Fruit fly (Drosophila melanogaster) whole organism, embryonic: ENCODE data around the gene CG34179.

ENCODE experiments used
- BEAF-32 ChIP-seq: fragments of 200-800 bp; sonication (Bioruptor generic); optimal IDR thresholded peaks from 3 replicates; lab custom pipeline; 2017; ENCODE audit warnings: missing biosample characterization, missing genetic modification characterization, mild to moderate bottlenecking, moderate library complexity, missing genetic modification reagents
- C15 ChIP-seq: fragments of 200-800 bp; sonication (Bioruptor generic); IDR thresholded peaks from 3 replicates; pipeline ENCODE4 v1.3.6; 2022; ENCODE audit warnings: missing biosample characterization, missing genetic modification characterization
- CG10209 ChIP-seq: fragments of 200-800 bp; sonication (Bioruptor generic); optimal IDR thresholded peaks from 3 replicates; lab custom pipeline; 2017; ENCODE audit warnings: missing biosample characterization, mild to moderate bottlenecking, missing genetic modification characterization, missing genetic modification reagents
- CG11504 ChIP-seq: fragments of 200-800 bp; sonication (Bioruptor generic); optimal IDR thresholded peaks from 3 replicates; lab custom pipeline; 2019; ENCODE audit warnings: missing biosample characterization, mild to moderate bottlenecking, missing genetic modification characterization, moderate library complexity
- CG12071 ChIP-seq: fragments of 200-800 bp; sonication (Bioruptor generic); optimal IDR thresholded peaks from 3 replicates; lab custom pipeline; 2018; ENCODE audit warnings: missing biosample characterization, mild to moderate bottlenecking, missing genetic modification characterization
- CG13624 ChIP-seq: fragments of 200-800 bp; sonication (Bioruptor generic); optimal IDR thresholded peaks from 2 replicates; lab custom pipeline; 2016; ENCODE audit warnings: missing biosample characterization, missing genetic modification characterization
- CG15269 ChIP-seq: fragments of 200-800 bp; sonication (Bioruptor generic); optimal IDR thresholded peaks from 2 replicates; lab custom pipeline; 2018; ENCODE audit warnings: missing biosample characterization, mild to moderate bottlenecking, missing genetic modification characterization, moderate library complexity
- CG16813 ChIP-seq: fragments of 200-800 bp; sonication (Bioruptor generic); IDR thresholded peaks from 3 replicates; pipeline ENCODE4 v1.3.6; 2022; ENCODE audit warnings: missing biosample characterization, missing genetic modification characterization; ENCODE audit not compliant: partially characterized antibody
- CG16815 ChIP-seq: fragments of 200-800 bp; sonication (Bioruptor generic); optimal IDR thresholded peaks from 3 replicates; lab custom pipeline; 2017; ENCODE audit warnings: missing biosample characterization, mild to moderate bottlenecking, missing genetic modification characterization
- CG17328 ChIP-seq: fragments of 200-800 bp; sonication (Bioruptor generic); IDR thresholded peaks from 2 replicates; pipeline ENCODE4 v1.3.6; 2022; ENCODE audit warnings: missing biosample characterization, missing genetic modification characterization
- CG1792 ChIP-seq: fragments of 200-800 bp; sonication (Bioruptor generic); optimal IDR thresholded peaks from 2 replicates; lab custom pipeline; 2016; ENCODE audit warnings: missing biosample characterization, missing genetic modification characterization
- CG2199 ChIP-seq: fragments of 200-800 bp; sonication (Bioruptor generic); IDR thresholded peaks from 3 replicates; pipeline ENCODE4 v1.3.6; 2022; ENCODE audit warnings: missing biosample characterization, missing genetic modification characterization
- CG2889 ChIP-seq: fragments of 200-800 bp; sonication (Bioruptor generic); IDR thresholded peaks from 3 replicates; pipeline ENCODE4 v1.3.6; 2022; ENCODE audit warnings: missing biosample characterization, missing genetic modification characterization
- CG30403 ChIP-seq: fragments of 200-800 bp; sonication (Bioruptor generic); optimal IDR thresholded peaks from 3 replicates; lab custom pipeline; 2016; ENCODE audit warnings: missing biosample characterization, missing genetic modification characterization
- CG34376 ChIP-seq: fragments of 200-800 bp; sonication (Bioruptor generic); optimal IDR thresholded peaks from 2 replicates; lab custom pipeline; 2018; ENCODE audit warnings: missing biosample characterization, mild to moderate bottlenecking, missing genetic modification characterization
- CG6765 ChIP-seq: fragments of 200-800 bp; sonication (Bioruptor generic); optimal IDR thresholded peaks from 3 replicates; lab custom pipeline; 2017; ENCODE audit warnings: missing biosample characterization, mild to moderate bottlenecking, missing genetic modification characterization
- CG6813 ChIP-seq: fragments of 200-800 bp; sonication (Bioruptor generic); optimal IDR thresholded peaks from 2 replicates; lab custom pipeline; 2017; ENCODE audit warnings: missing biosample characterization, missing genetic modification characterization, mild to moderate bottlenecking, moderate library complexity, missing genetic modification reagents
- CG6854 ChIP-seq: fragments of 200-800 bp; sonication (Bioruptor generic); optimal IDR thresholded peaks from 3 replicates; lab custom pipeline; 2017; ENCODE audit warnings: missing biosample characterization, mild to moderate bottlenecking, missing genetic modification characterization
- CG8290 ChIP-seq, 3 experiments: fragments of 200-800 bp; sonication (Bioruptor generic); optimal IDR thresholded peaks; 2 replicates each; lab custom pipeline; 2016 to 2019; ENCODE audit warnings: missing biosample characterization in 3 of 3, missing genetic modification characterization in 3 of 3, mild to moderate bottlenecking in 2 of 3, moderate library complexity in 1 of 3
- CG9727 ChIP-seq: fragments of 200-800 bp; sonication (Bioruptor generic); optimal IDR thresholded peaks from 3 replicates; lab custom pipeline; 2017; ENCODE audit warnings: missing biosample characterization, mild to moderate bottlenecking, missing genetic modification characterization
- Dek ChIP-seq: fragments of 200-800 bp; sonication (Bioruptor generic); optimal IDR thresholded peaks from 3 replicates; lab custom pipeline; 2019; ENCODE audit warnings: missing biosample characterization, mild to moderate bottlenecking, missing genetic modification characterization, moderate library complexity
- Dip3 ChIP-seq: fragments of 200-800 bp; sonication (Bioruptor generic); optimal IDR thresholded peaks from 3 replicates; lab custom pipeline; 2016; ENCODE audit warnings: missing biosample characterization, missing genetic modification characterization
- Ets65A ChIP-seq: fragments of 200-800 bp; sonication (Bioruptor generic); peaks from one replicate; lab custom pipeline; 2016; ENCODE audit warnings: missing biosample characterization, missing genetic modification characterization
- GATAe ChIP-seq: fragments of 200-800 bp; sonication (Bioruptor generic); conservative IDR thresholded peaks from 2 replicates; pipeline ENCODE4 v1.3.6; 2022; ENCODE audit warnings: missing biosample characterization, missing genetic modification characterization
- HmgZ ChIP-seq: fragments of 200-800 bp; sonication (Bioruptor generic); optimal IDR thresholded peaks from 2 replicates; lab custom pipeline; 2018; ENCODE audit warnings: missing biosample characterization, mild to moderate bottlenecking, missing genetic modification characterization
- NC2β ChIP-seq: fragments of 200-800 bp; sonication (Bioruptor generic); optimal IDR thresholded peaks from 2 replicates; lab custom pipeline; 2016; ENCODE audit warnings: missing biosample characterization, missing genetic modification characterization
- Nf-YC ChIP-seq: fragments of 200-800 bp; optimal IDR thresholded peaks from 3 replicates; lab custom pipeline; 2019; ENCODE audit warnings: missing biosample characterization, mild to moderate bottlenecking, missing genetic modification characterization, moderate library complexity
- Opbp ChIP-seq: fragments of 200-800 bp; sonication (Bioruptor generic); IDR thresholded peaks from 3 replicates; pipeline ENCODE4 v1.3.6; 2022; ENCODE audit warnings: missing biosample characterization, missing genetic modification characterization; ENCODE audit not compliant: partially characterized antibody
- Scr ChIP-seq: fragments of 200-800 bp; sonication (Bioruptor generic); IDR thresholded peaks from 2 replicates; pipeline ENCODE4 v1.3.6; 2022; ENCODE audit warnings: missing biosample characterization, missing genetic modification characterization; ENCODE audit not compliant: partially characterized antibody
- Vsx1 ChIP-seq: fragments of 200-800 bp; sonication (Bioruptor generic); optimal IDR thresholded peaks from 2 replicates; lab custom pipeline; 2017; ENCODE audit warnings: missing biosample characterization, mild to moderate bottlenecking, missing genetic modification characterization, missing genetic modification reagents
- al ChIP-seq: fragments of 200-800 bp; sonication (Bioruptor generic); IDR thresholded peaks from 2 replicates; pipeline ENCODE4 v1.3.6; 2022; ENCODE audit warnings: missing biosample characterization, missing genetic modification characterization
- bbx ChIP-seq: fragments of 200-800 bp; sonication (Bioruptor generic); IDR thresholded peaks from 2 replicates; pipeline ENCODE4 v1.3.6; 2022; ENCODE audit warnings: missing biosample characterization, missing genetic modification characterization; ENCODE audit not compliant: partially characterized antibody
- crp ChIP-seq, 2 experiments: fragments of 200-800 bp; sonication (Bioruptor generic); optimal IDR thresholded peaks; 2 replicates in 1 of 2; 3 replicates in 1 of 2; lab custom pipeline; 2017; ENCODE audit warnings: missing biosample characterization in 2 of 2, missing genetic modification characterization in 2 of 2, mild to moderate bottlenecking in 1 of 2, moderate library complexity in 1 of 2
- danr ChIP-seq: fragments of 200-800 bp; sonication (Bioruptor generic); IDR thresholded peaks from 2 replicates; pipeline ENCODE4 v1.3.6; 2022; ENCODE audit warnings: missing biosample characterization, missing genetic modification characterization
- fd96Cb ChIP-seq: fragments of 200-800 bp; sonication (Bioruptor generic); optimal IDR thresholded peaks from 2 replicates; lab custom pipeline; 2018; ENCODE audit warnings: missing biosample characterization, mild to moderate bottlenecking, missing genetic modification characterization, moderate library complexity
- fu2 ChIP-seq: fragments of 200-800 bp; sonication (Bioruptor generic); optimal IDR thresholded peaks from 2 replicates; lab custom pipeline; 2016; ENCODE audit warnings: missing biosample characterization, missing genetic modification characterization
- kay ChIP-seq: fragments of 200-800 bp; sonication (Bioruptor generic); optimal IDR thresholded peaks from 2 replicates; lab custom pipeline; 2016; ENCODE audit warnings: missing biosample characterization, missing genetic modification characterization
- ken ChIP-seq: fragments of 200-800 bp; sonication (Bioruptor generic); IDR thresholded peaks from 3 replicates; pipeline ENCODE4 v1.3.6; 2022; ENCODE audit warnings: missing biosample characterization, missing genetic modification characterization
- mirr ChIP-seq: fragments of 200-800 bp; sonication (Bioruptor generic); optimal IDR thresholded peaks from 3 replicates; lab custom pipeline; 2018; ENCODE audit warnings: missing biosample characterization, mild to moderate bottlenecking, missing genetic modification characterization
- pb ChIP-seq: fragments of 200-800 bp; sonication (Bioruptor generic); optimal IDR thresholded peaks from 3 replicates; lab custom pipeline; 2016; ENCODE audit warnings: missing biosample characterization, missing genetic modification characterization
- sob ChIP-seq: fragments of 200-800 bp; sonication (Bioruptor generic); IDR thresholded peaks from 2 replicates; pipeline ENCODE4 v1.3.6; 2022; ENCODE audit warnings: missing biosample characterization, missing genetic modification characterization
- sqz ChIP-seq: fragments of 200-800 bp; sonication (Bioruptor generic); optimal IDR thresholded peaks from 3 replicates; lab custom pipeline; 2018; ENCODE audit warnings: missing biosample characterization, mild to moderate bottlenecking, missing genetic modification characterization
- tgo ChIP-seq: fragments of 200-800 bp; sonication (Bioruptor generic); IDR thresholded peaks from 3 replicates; pipeline ENCODE4 v1.3.6; 2022; ENCODE audit warnings: missing biosample characterization, missing genetic modification characterization
- tin ChIP-seq: fragments of 200-800 bp; sonication (Bioruptor generic); optimal IDR thresholded peaks from 3 replicates; lab custom pipeline; 2016; ENCODE audit warnings: missing biosample characterization, missing genetic modification characterization
- vfl ChIP-seq: fragments of 200-800 bp; sonication (Bioruptor generic); optimal IDR thresholded peaks from 2 replicates; lab custom pipeline; 2016; ENCODE audit warnings: missing biosample characterization, missing genetic modification characterization
- vnd ChIP-seq: fragments of 200-800 bp; sonication (Bioruptor generic); IDR thresholded peaks from 3 replicates; pipeline ENCODE4 v1.3.6; 2022; ENCODE audit warnings: missing biosample characterization, missing genetic modification characterization; ENCODE audit not compliant: partially characterized antibody
- vvl ChIP-seq: fragments of 200-800 bp; sonication (Bioruptor generic); IDR thresholded peaks from 2 replicates; pipeline ENCODE4 v1.3.6; 2022; ENCODE audit warnings: missing biosample characterization, missing genetic modification characterization
- z ChIP-seq: fragments of 200-800 bp; sonication (Bioruptor generic); IDR thresholded peaks from 3 replicates; pipeline ENCODE4 v1.3.6; 2022; ENCODE audit warnings: missing biosample characterization, missing genetic modification characterization

The CG34179 gene

dm6 chr2L:6045972-6046718, 2.4 kb downstream of the CG34179 start, which contains the start of gene Pfas (continued):
- peak; percentile 87 for TF ChIP-seq HmgZ
- no peak; the same call in 2 of the 3 replicates for TF ChIP-seq tgo
- TF ChIP-seq tin (GFP tag; lab: Kevin White, UChicago): peak; percentile 5
- peak; percentile 57 for TF ChIP-seq CG1792 (GFP tag; lab: Kevin White, UChicago)
- TF ChIP-seq vfl: peak; percentile 64
- peak; percentile 12 for TF ChIP-seq NC2β
- TF ChIP-seq CG2199: no peak
- TF ChIP-seq CG12071: peak; percentile 31
- no peak for TF ChIP-seq CG6854
- peak; percentile 61 for TF ChIP-seq Dip3
- peak; percentile 44 for TF ChIP-seq CG15269
- TF ChIP-seq sob (GFP tag; lab: Robert Waterston, UW): peak; percentile 62; the same call in 1 of the 2 replicates
- TF ChIP-seq CG9727 (GFP tag; lab: Kevin White, UChicago): peak; percentile 62
- TF ChIP-seq ken: peak; percentile 43; the same call in 1 of the 3 replicates
- peak; percentile 76 for TF ChIP-seq Nf-YC (tag; lab: Kevin White, UChicago)
- TF ChIP-seq mirr (GFP tag; lab: Kevin White, UChicago): peak; percentile 75
- no peak for TF ChIP-seq Vsx1 (GFP tag; lab: Kevin White, UChicago)
- TF ChIP-seq vnd: no peak
- TF ChIP-seq Dek (tag; lab: Kevin White, UChicago): peak; percentile 73
- peak in 1 of 2 experiments; percentile 19 for TF ChIP-seq crp (GFP tag; optimal IDR thresholded peaks at IDR 0.05; lab: Kevin White, UChicago)
- no peak for TF ChIP-seq fd96Cb (tag; lab: Kevin White, UChicago)
- TF ChIP-seq BEAF-32 (GFP tag; lab: Kevin White, UChicago): no peak
- peak; percentile 83 for TF ChIP-seq CG34376 (GFP tag; lab: Kevin White, UChicago)
- TF ChIP-seq sqz (GFP tag; lab: Kevin White, UChicago): no peak
- TF ChIP-seq Scr (GFP tag; lab: Robert Waterston, UW): no peak
- TF ChIP-seq GATAe (GFP tag; lab: Robert Waterston, UW): no peak
- TF ChIP-seq CG10209 (GFP tag; lab: Kevin White, UChicago): peak; percentile 41
- peak; percentile 66 for TF ChIP-seq CG30403 (GFP tag; lab: Kevin White, UChicago)
- TF ChIP-seq CG17328: 0 out of 2 replicates have a peak, but pooled peaks have one; percentile 13
- TF ChIP-seq al (GFP tag; lab: Robert Waterston, UW): 0 out of 2 replicates have a peak, but pooled peaks have one; percentile 31
- peak; percentile 64 for TF ChIP-seq fu2
- TF ChIP-seq CG2889 (GFP tag; lab: Robert Waterston, UW): no peak
- TF ChIP-seq vvl (GFP tag; lab: Robert Waterston, UW): peak; percentile 47; the same call in 1 of the 2 replicates
- peak; percentile 38 for TF ChIP-seq pb (GFP tag; lab: Kevin White, UChicago)
- TF ChIP-seq CG16815: no peak
- 0 out of 2 replicates have a peak, but pooled peaks have one; percentile 22 for TF ChIP-seq bbx (GFP tag; lab: Robert Waterston, UW)
- no peak for TF ChIP-seq CG11504 (tag; lab: Kevin White, UChicago)
- no peak for TF ChIP-seq CG6813 (GFP tag; lab: Kevin White, UChicago)
- peak; percentile 45 for TF ChIP-seq kay (GFP tag; lab: Kevin White, UChicago)
- no peak for TF ChIP-seq danr (GFP tag; lab: Robert Waterston, UW)
- TF ChIP-seq CG16813 (GFP tag; lab: Robert Waterston, UW): no peak
- no peak for TF ChIP-seq CG8290 (GFP tag; optimal IDR thresholded peaks at IDR 0.05; lab: Kevin White, UChicago)
- peak in 1 of 2 experiments; percentile 89 for TF ChIP-seq CG8290 (tag; optimal IDR thresholded peaks at IDR 0.05; lab: Kevin White, UChicago)
- no peak for TF ChIP-seq Ets65A
- peak; percentile 46 for TF ChIP-seq CG6765 (GFP tag; lab: Kevin White, UChicago)
- no peak for TF ChIP-seq z (GFP tag; lab: Robert Waterston, UW)
- TF ChIP-seq Opbp: no peak
- peak; percentile 69 for TF ChIP-seq CG13624 (GFP tag; lab: Kevin White, UChicago)
- TF ChIP-seq C15 (GFP tag; lab: Robert Waterston, UW): no peak
